Worm (Caenorhabditis elegans): ENCODE results near the gene F42F12.14.

F42F12.14 gene

DNA sequence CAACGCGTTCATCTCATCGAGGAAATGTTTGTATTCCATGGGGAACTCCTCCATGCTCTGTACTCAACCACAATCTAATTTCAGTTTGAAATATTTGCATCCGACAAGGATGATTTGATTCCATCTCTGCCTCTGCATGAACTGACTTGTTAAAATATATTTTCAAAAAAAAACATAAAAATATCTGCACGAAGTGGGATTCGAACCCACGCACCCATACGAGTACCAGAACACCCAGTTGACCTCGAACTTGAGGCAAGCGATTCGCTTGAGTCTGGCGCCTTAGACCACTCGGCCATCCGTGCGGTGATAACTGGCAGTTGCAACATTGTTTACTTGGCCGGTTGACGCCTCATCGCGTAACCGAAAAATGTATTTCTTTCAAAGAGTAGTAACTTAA is 607 bp upstream of the F42F12.14 start:
- no peak for TF ChIP-seq tbx-2 (tag; optimal IDR thresholded peaks at IDR 0.05)
- TF ChIP-seq ceh-48 (tag; optimal IDR thresholded peaks at IDR 0.05): no peak
- TF ChIP-seq pros-1 (tag; optimal IDR thresholded peaks at IDR 0.05): no peak
- no peak for TF ChIP-seq pqm-1 (tag; optimal IDR thresholded peaks at IDR 0.05)
- no peak for TF ChIP-seq pha-2 (tag; optimal IDR thresholded peaks at IDR 0.05)
- no peak for TF ChIP-seq ceh-2 (tag; optimal IDR thresholded peaks at IDR 0.05)
- no peak for TF ChIP-seq ref-2 (tag; optimal IDR thresholded peaks at IDR 0.05)
- TF ChIP-seq ceh-19 (GFP tag; optimal IDR thresholded peaks at IDR 0.05): no peak
- peak; percentile 63 for TF ChIP-seq sdc-2 (tag; optimal IDR thresholded peaks at IDR 0.05)
- peak; percentile 30 for TF ChIP-seq che-1 (tag; optimal IDR thresholded peaks at IDR 0.05)
- TF ChIP-seq unc-3 (GFP tag; conservative IDR thresholded peaks at IDR 0.05): no peak
- TF ChIP-seq unc-3 (tag; optimal IDR thresholded peaks at IDR 0.05): no peak
- no peak for TF ChIP-seq K09A11.1 (tag; optimal IDR thresholded peaks at IDR 0.05; ENCODE audit: insufficient read depth)
- no peak for TF ChIP-seq T23F11.4 (GFP tag; optimal IDR thresholded peaks at IDR 0.05)
- peak; percentile 3 for TF ChIP-seq ceh-14 (tag; optimal IDR thresholded peaks at IDR 0.05)
- TF ChIP-seq nhr-232 (tag; optimal IDR thresholded peaks at IDR 0.05): peak; percentile 36
- peak; percentile 31 for TF ChIP-seq ceh-6 (GFP tag; optimal IDR thresholded peaks at IDR 0.05)
- TF ChIP-seq elt-2 (tag; optimal IDR thresholded peaks at IDR 0.05): peak; percentile 25

DNA sequence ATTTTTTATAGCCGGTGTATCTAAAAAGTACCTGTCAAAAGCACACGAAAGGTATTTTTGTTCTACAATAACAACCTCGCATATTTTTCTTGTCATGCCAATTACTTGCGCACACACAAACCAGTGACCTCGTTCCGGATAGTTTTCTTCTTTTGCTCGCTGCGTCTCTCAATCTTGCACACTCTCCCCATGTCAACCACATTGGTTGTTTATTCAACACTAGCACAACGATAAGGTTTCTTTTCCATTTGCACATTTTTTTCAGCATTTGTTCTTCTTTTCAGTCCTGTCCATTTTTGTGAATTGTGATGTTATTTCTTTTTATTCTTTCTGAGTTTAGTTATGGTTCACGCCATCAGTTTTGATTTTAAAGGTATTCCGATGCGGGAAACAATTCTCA is 1.8 kb downstream of the F42F12.14 start, which contains the start of gene F42F12.3:
F42F12.3 (plus strand) TSS at position 372 of the 400 bp plus-strand sequence.
- TF ChIP-seq hlh-6 (tag; optimal IDR thresholded peaks at IDR 0.05) (no peak), K09A11.1 (tag; optimal IDR thresholded peaks at IDR 0.05; ENCODE audit: insufficient read depth) (no peak), unc-55 (GFP tag; optimal IDR thresholded peaks at IDR 0.05) (no peak), Y22D7AL.16 (tag; optimal IDR thresholded peaks at IDR 0.05) (no peak), pros-1 (tag; optimal IDR thresholded peaks at IDR 0.05) (no peak), ceh-34 (tag; optimal IDR thresholded peaks at IDR 0.05) (no peak), pha-4 (tag; optimal IDR thresholded peaks at IDR 0.05) (no peak), unc-3 (GFP tag; conservative IDR thresholded peaks at IDR 0.05) (no peak), unc-3 (tag; optimal IDR thresholded peaks at IDR 0.05) (no peak), hlh-8 (tag; optimal IDR thresholded peaks at IDR 0.05) (no peak), nhr-232 (tag; optimal IDR thresholded peaks at IDR 0.05) (no peak), dmd-4 (tag; optimal IDR thresholded peaks at IDR 0.05; ENCODE audit: borderline replicate concordance) (no peak)

DNA sequence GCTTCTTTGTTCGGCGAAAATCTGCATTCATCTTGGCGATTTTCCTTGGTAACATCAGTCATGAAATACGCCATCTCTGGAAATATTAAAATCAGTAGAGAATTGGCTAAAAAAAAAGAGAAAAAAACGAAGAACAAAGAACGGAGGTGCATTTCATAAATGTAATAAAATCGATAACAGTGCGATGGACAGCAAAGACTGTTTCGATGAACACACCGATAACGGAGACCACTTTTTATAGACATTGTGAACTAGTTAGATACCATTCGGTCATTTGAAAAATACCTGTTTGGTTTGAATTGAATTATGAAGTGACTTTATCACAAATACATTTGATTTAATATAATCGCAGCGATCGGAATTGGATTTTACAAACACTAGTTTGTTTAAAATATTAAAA is 4.4 kb downstream of the F42F12.14 start, which contains the start of gene F42F12.4:
F42F12.4 (minus strand) TSS at position 76 of the 400 bp plus-strand sequence.
- no peak for TF ChIP-seq syd-9 (tag; optimal IDR thresholded peaks at IDR 0.05)
- TF ChIP-seq nhr-232 (tag; optimal IDR thresholded peaks at IDR 0.05): no peak
- TF ChIP-seq ceh-30 (tag; optimal IDR thresholded peaks at IDR 0.05): no peak
- TF ChIP-seq sdc-2 (tag; optimal IDR thresholded peaks at IDR 0.05): no peak
- TF ChIP-seq hlh-30 (tag; optimal IDR thresholded peaks at IDR 0.05; ENCODE audit: insufficient read depth): no peak
- TF ChIP-seq eyg-1 (tag; optimal IDR thresholded peaks at IDR 0.05): no peak
- no peak for TF ChIP-seq sox-2 (GFP tag; IDR thresholded peaks at IDR 0.05)
- no peak for TF ChIP-seq ref-2 (tag; optimal IDR thresholded peaks at IDR 0.05)
- no peak for TF ChIP-seq ceh-48 (tag; optimal IDR thresholded peaks at IDR 0.05)
- no peak for TF ChIP-seq sox-4 (tag; optimal IDR thresholded peaks at IDR 0.05)
- no peak for TF ChIP-seq hlh-15 (tag; optimal IDR thresholded peaks at IDR 0.05)
- TF ChIP-seq lin-11 (tag; optimal IDR thresholded peaks at IDR 0.05): no peak

DNA sequence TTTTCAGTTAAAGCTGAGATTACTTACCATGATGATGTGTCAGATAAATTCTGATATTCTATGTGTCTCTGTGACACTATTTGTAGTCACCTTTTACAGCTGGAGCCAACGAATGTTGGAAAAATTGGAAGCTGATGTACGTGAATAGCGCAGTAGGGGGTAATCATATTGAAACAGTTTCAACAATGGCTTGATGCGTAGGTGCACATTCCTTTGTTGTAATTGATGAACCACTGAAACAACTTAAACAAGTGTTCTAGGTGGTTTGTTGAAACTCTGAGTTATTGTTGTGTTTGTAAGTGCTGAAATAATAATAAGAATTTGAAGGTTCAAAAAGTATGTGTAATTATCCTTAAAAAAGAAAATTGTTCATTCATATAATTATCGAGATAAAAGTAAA is 8.2 kb downstream of the F42F12.14 start, which contains the start of gene nspc-12:
nspc-12 (minus strand) TSS at position 101 of the 400 bp plus-strand sequence.
- TF ChIP-seq ceh-24 (tag; optimal IDR thresholded peaks at IDR 0.05): no peak
- TF ChIP-seq fkh-6 (tag; optimal IDR thresholded peaks at IDR 0.05): no peak
- TF ChIP-seq dmd-4 (tag; optimal IDR thresholded peaks at IDR 0.05; ENCODE audit: borderline replicate concordance): no peak
- TF ChIP-seq nhr-11 (tag; optimal IDR thresholded peaks at IDR 0.05): no peak
- no peak for TF ChIP-seq pha-2 (tag; optimal IDR thresholded peaks at IDR 0.05)
- TF ChIP-seq ceh-19 (GFP tag; optimal IDR thresholded peaks at IDR 0.05): no peak
- TF ChIP-seq ceh-6 (GFP tag; optimal IDR thresholded peaks at IDR 0.05): no peak
- TF ChIP-seq T23F11.4 (GFP tag; optimal IDR thresholded peaks at IDR 0.05): no peak
- TF ChIP-seq hlh-6 (tag; optimal IDR thresholded peaks at IDR 0.05): no peak
- no peak for TF ChIP-seq ceh-2 (tag; optimal IDR thresholded peaks at IDR 0.05)
- no peak for TF ChIP-seq ceh-31 (tag; optimal IDR thresholded peaks at IDR 0.05)
- no peak for TF ChIP-seq ceh-34 (tag; optimal IDR thresholded peaks at IDR 0.05)
- TF ChIP-seq ceh-48 (tag; optimal IDR thresholded peaks at IDR 0.05): no peak
- no peak for TF ChIP-seq gmeb-2 (tag; optimal IDR thresholded peaks at IDR 0.05)
- no peak for TF ChIP-seq pros-1 (tag; optimal IDR thresholded peaks at IDR 0.05)
- no peak for TF ChIP-seq ets-4 (tag; optimal IDR thresholded peaks at IDR 0.05)

All from whole organism, late embryonic.